Fruit fly (Drosophila melanogaster) S2 (cell line): ENCODE data around the gene CG16779.

ENCODE experiments used
- CG8478 ChIP-seq: fragments of >200 bp; optimal IDR thresholded peaks from 2 replicates; lab custom pipeline; 2018
- CTCF ChIP-seq, 2 experiments: fragments of >200 bp; optimal IDR thresholded peaks; 2 replicates each; lab custom pipeline; 2018

dm6 chr3R:9441996-9442395, 51.5 kb downstream of the CG16779 start:
- no peak for TF ChIP-seq CTCF (optimal IDR thresholded peaks at IDR 0.05; lab: Kevin White, UChicago)
- TF ChIP-seq CG8478 (lab: Kevin White, UChicago): no peak
